Worm (Caenorhabditis elegans) whole organism, L4/young adult: ENCODE data around the gene srh-37.

Source experiments
- W03F9.2 ChIP-seq: fragments of 150-350 bp; optimal IDR thresholded peaks from 2 replicates; lab custom pipeline; 2014; ENCODE audit warnings: missing biosample characterization, missing genetic modification characterization
- dao-5 ChIP-seq: sonication (generic microtip); optimal IDR thresholded peaks from 2 replicates; lab custom pipeline; 2016; ENCODE audit warnings: missing genotype, missing genetic modification characterization, moderate library complexity, missing compliant biosample characterization
- him-1 ChIP-seq: sonication (generic microtip); optimal IDR thresholded peaks from 2 replicates; lab custom pipeline; 2016; ENCODE audit warnings: missing genotype, missing genetic modification reagents, missing genetic modification characterization, missing compliant biosample characterization

DNA sequence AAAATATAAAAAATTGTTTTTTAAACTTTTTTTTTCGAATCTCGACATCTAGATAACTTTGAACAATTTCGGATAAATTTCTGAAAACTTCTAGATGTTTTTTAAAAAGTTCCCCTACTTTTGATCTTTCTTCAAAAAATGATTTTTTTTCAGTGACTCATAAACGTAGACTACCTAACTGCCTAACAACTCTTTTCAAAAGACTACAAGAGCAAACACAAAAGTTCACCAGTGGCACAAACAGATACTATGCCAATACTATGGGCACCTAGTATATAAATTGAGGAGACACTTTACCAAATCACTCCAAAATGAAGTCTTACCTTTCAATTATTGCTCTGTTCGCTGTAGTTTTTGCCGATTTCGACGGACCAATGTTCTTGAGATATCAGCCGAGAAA lies 8.6 kb downstream of the srh-37 start, which contains the start of gene srlf-35:
- no peak for TF ChIP-seq him-1
- no peak for TF ChIP-seq W03F9.2 (tag; lab: Kevin White, UChicago)
- TF ChIP-seq dao-5 (tag; lab: Kevin White, UChicago): no peak
